Worm (Caenorhabditis elegans) whole organism, young adult: ENCODE measurements around the gene K12G11.6.

Source experiments
- F23B12.7 ChIP-seq: sonication (generic microtip); optimal IDR thresholded peaks from 2 replicates; lab custom pipeline; 2017; ENCODE audit warnings: missing genetic modification characterization, mild to moderate bottlenecking, missing compliant biosample characterization, antibody characterized with exemption, moderate library complexity; ENCODE audit not compliant: insufficient read depth
- athp-1 ChIP-seq: sonication (generic microtip); optimal IDR thresholded peaks from 2 replicates; lab custom pipeline; 2017; ENCODE audit warnings: mild to moderate bottlenecking, missing genetic modification characterization, missing compliant biosample characterization
- ceh-40 ChIP-seq: fragments of 200-800 bp; sonication (Bioruptor generic); IDR thresholded peaks from 2 replicates; pipeline ENCODE4 v1.3.6; 2022; ENCODE audit warnings: missing genetic modification characterization, missing compliant biosample characterization
- nhr-80 ChIP-seq: sonication (generic microtip); optimal IDR thresholded peaks from 2 replicates; lab custom pipeline; 2016; ENCODE audit warnings: missing genetic modification characterization, missing compliant biosample characterization
- pha-4 ChIP-seq: fragments of 150-350 bp; sonication (generic microtip); optimal IDR thresholded peaks from 2 replicates; lab custom pipeline; 2014; ENCODE audit warnings: missing biosample characterization, missing genetic modification reagents, missing genetic modification characterization
- sptf-2 ChIP-seq: fragments of 200-800 bp; sonication (Bioruptor generic); optimal IDR thresholded peaks from 2 replicates; lab custom pipeline; 2018; ENCODE audit warnings: mild to moderate bottlenecking, missing genetic modification characterization, missing compliant biosample characterization

- no peak for TF ChIP-seq F23B12.7 (tag; lab: Kevin White, UChicago)
- TF ChIP-seq ceh-40 (GFP tag; lab: Robert Waterston, UW), result no peak
- TF ChIP-seq athp-1 (tag; lab: Kevin White, UChicago), result no peak
- TF ChIP-seq pha-4, result no peak
- TF ChIP-seq sptf-2 (GFP tag; lab: Kevin White, UChicago), result no peak
- peak; percentile 19 for TF ChIP-seq nhr-80 (tag; lab: Kevin White, UChicago)
These were observed 32.1 kb upstream of the K12G11.6 start for ce11 chrV:11861880-11862544.
